Fruit fly (Drosophila melanogaster) whole organism, embryonic: ENCODE results near the gene CG3625.

Experiments used
- Abd-B ChIP-seq: fragments of 200-800 bp; sonication (Bioruptor generic); optimal IDR thresholded peaks from 2 replicates; lab custom pipeline; 2018; ENCODE audit warnings: missing biosample characterization, mild to moderate bottlenecking, missing genetic modification characterization, moderate library complexity
- Aef1 ChIP-seq: fragments of 200-800 bp; sonication (Bioruptor generic); IDR thresholded peaks from 3 replicates; pipeline ENCODE4 v1.3.6; 2022; ENCODE audit warnings: missing biosample characterization, missing genetic modification characterization
- CG10209 ChIP-seq: fragments of 200-800 bp; sonication (Bioruptor generic); optimal IDR thresholded peaks from 3 replicates; lab custom pipeline; 2017; ENCODE audit warnings: missing biosample characterization, mild to moderate bottlenecking, missing genetic modification characterization, missing genetic modification reagents
- CG10959 ChIP-seq: fragments of 200-800 bp; sonication (Bioruptor generic); IDR thresholded peaks from 2 replicates; pipeline ENCODE4 v1.3.6; 2022; ENCODE audit warnings: missing biosample characterization, missing genetic modification characterization
- CG12104 ChIP-seq: fragments of 200-800 bp; sonication (Bioruptor generic); optimal IDR thresholded peaks from 3 replicates; lab custom pipeline; 2016; ENCODE audit warnings: missing biosample characterization, missing genetic modification characterization
- CG12155 ChIP-seq: fragments of 200-800 bp; sonication (Bioruptor generic); optimal IDR thresholded peaks from 3 replicates; lab custom pipeline; 2016; ENCODE audit warnings: missing biosample characterization, missing genetic modification characterization
- CG17568 ChIP-seq: fragments of 200-800 bp; sonication (Bioruptor generic); optimal IDR thresholded peaks from 2 replicates; lab custom pipeline; 2018; ENCODE audit warnings: missing biosample characterization, mild to moderate bottlenecking, missing genetic modification characterization, moderate library complexity
- CG17612 ChIP-seq: fragments of 200-800 bp; sonication (Bioruptor generic); IDR thresholded peaks from 2 replicates; pipeline ENCODE4 v1.3.6; 2022; ENCODE audit warnings: missing biosample characterization, missing genetic modification characterization
- CG18764 ChIP-seq: fragments of 200-800 bp; sonication (Bioruptor generic); optimal IDR thresholded peaks from 3 replicates; lab custom pipeline; 2016; ENCODE audit warnings: missing biosample characterization, missing genetic modification characterization
- CG34376 ChIP-seq: fragments of 200-800 bp; sonication (Bioruptor generic); optimal IDR thresholded peaks from 2 replicates; lab custom pipeline; 2018; ENCODE audit warnings: missing biosample characterization, mild to moderate bottlenecking, missing genetic modification characterization
- CG3726 ChIP-seq: fragments of 200-800 bp; sonication (Bioruptor generic); IDR thresholded peaks from 3 replicates; pipeline ENCODE4, ENCODE4 v1.3.6; 2022; ENCODE audit warnings: missing biosample characterization, missing genetic modification characterization
- CG4404 ChIP-seq: fragments of 200-800 bp; sonication (Bioruptor generic); IDR thresholded peaks from 2 replicates; pipeline ENCODE4 v1.3.6; 2022; ENCODE audit warnings: missing biosample characterization, missing genetic modification characterization
- CG4854 ChIP-seq: fragments of 200-800 bp; sonication (Bioruptor generic); optimal IDR thresholded peaks from 2 replicates; lab custom pipeline; 2016; ENCODE audit warnings: missing biosample characterization, missing genetic modification characterization, inconsistent platforms
- CG6765 ChIP-seq: fragments of 200-800 bp; sonication (Bioruptor generic); optimal IDR thresholded peaks from 3 replicates; lab custom pipeline; 2017; ENCODE audit warnings: missing biosample characterization, mild to moderate bottlenecking, missing genetic modification characterization
- CG6791 ChIP-seq: fragments of 200-800 bp; sonication (Bioruptor generic); IDR thresholded peaks from 3 replicates; pipeline ENCODE4 v1.3.6; 2022; ENCODE audit warnings: missing biosample characterization, missing genetic modification characterization; ENCODE audit not compliant: partially characterized antibody
- CG9609 ChIP-seq: fragments of 200-800 bp; sonication (Bioruptor generic); optimal IDR thresholded peaks from 3 replicates; lab custom pipeline; 2016; ENCODE audit warnings: missing biosample characterization, missing genetic modification characterization
- CG9876 ChIP-seq: fragments of 200-800 bp; sonication (Bioruptor generic); optimal IDR thresholded peaks from 2 replicates; lab custom pipeline; 2016; ENCODE audit warnings: missing biosample characterization, missing genetic modification characterization
- CoRest ChIP-seq: fragments of 200-800 bp; sonication (Bioruptor generic); optimal IDR thresholded peaks from 3 replicates; lab custom pipeline; 2018; ENCODE audit warnings: missing biosample characterization, mild to moderate bottlenecking, missing genetic modification characterization, moderate library complexity
- D19A ChIP-seq: fragments of 200-800 bp; optimal IDR thresholded peaks from 3 replicates; lab custom pipeline; 2019; ENCODE audit warnings: missing biosample characterization, mild to moderate bottlenecking, missing genetic modification characterization, moderate library complexity
- D19B ChIP-seq: fragments of 200-800 bp; sonication (Bioruptor generic); optimal IDR thresholded peaks from 2 replicates; lab custom pipeline; 2017; ENCODE audit warnings: missing biosample characterization, mild to moderate bottlenecking, missing genetic modification characterization
- Dip3 ChIP-seq: fragments of 200-800 bp; sonication (Bioruptor generic); optimal IDR thresholded peaks from 3 replicates; lab custom pipeline; 2016; ENCODE audit warnings: missing biosample characterization, missing genetic modification characterization
- Dll ChIP-seq: fragments of 200-800 bp; sonication (Bioruptor generic); IDR thresholded peaks from 4 replicates; pipeline ENCODE4 v1.3.6; 2022; ENCODE audit warnings: missing biosample characterization, missing genetic modification characterization; ENCODE audit not compliant: partially characterized antibody
- Doc3 ChIP-seq: fragments of 200-800 bp; sonication (Bioruptor generic); IDR thresholded peaks from 3 replicates; pipeline ENCODE4 v1.3.6; 2022; ENCODE audit warnings: missing biosample characterization, missing genetic modification characterization; ENCODE audit not compliant: partially characterized antibody
- HmgD ChIP-seq: fragments of 200-800 bp; sonication (Bioruptor generic); optimal IDR thresholded peaks from 3 replicates; lab custom pipeline; 2016; ENCODE audit warnings: missing biosample characterization, missing genetic modification characterization
- Hr39 ChIP-seq: fragments of >200 bp; optimal IDR thresholded peaks from 2 replicates; lab custom pipeline; 2017
- Hr51 ChIP-seq, 2 experiments: fragments of 200-800 bp; sonication (Bioruptor generic); optimal IDR thresholded peaks; 2 replicates in 1 of 2; 3 replicates in 1 of 2; lab custom pipeline; 2016 to 2018; ENCODE audit warnings: missing biosample characterization in 2 of 2, missing genetic modification characterization in 2 of 2, mild to moderate bottlenecking in 1 of 2, moderate library complexity in 1 of 2
- PHDP ChIP-seq: fragments of 200-800 bp; sonication (Bioruptor generic); optimal IDR thresholded peaks from 3 replicates; lab custom pipeline; 2018; ENCODE audit warnings: missing biosample characterization, mild to moderate bottlenecking, missing genetic modification characterization, moderate library complexity
- Sry-β ChIP-seq: fragments of 200-800 bp; sonication (Bioruptor generic); optimal IDR thresholded peaks from 2 replicates; lab custom pipeline; 2018; ENCODE audit warnings: missing biosample characterization, mild to moderate bottlenecking, missing genetic modification characterization, moderate library complexity
- Usf ChIP-seq: fragments of 200-800 bp; sonication (Bioruptor generic); optimal IDR thresholded peaks from 2 replicates; lab custom pipeline; 2017; ENCODE audit warnings: missing genotype, missing biosample characterization, missing genetic modification characterization
- Xrp1 ChIP-seq: fragments of 200-800 bp; sonication (Bioruptor generic); IDR thresholded peaks from 2 replicates; pipeline ENCODE4 v1.3.6; 2022; ENCODE audit warnings: missing biosample characterization, missing genetic modification characterization
- bcd ChIP-seq: fragments of 200-800 bp; sonication (Bioruptor generic); optimal IDR thresholded peaks from 2 replicates; lab custom pipeline; 2017; ENCODE audit warnings: missing biosample characterization, mild to moderate bottlenecking, missing genetic modification characterization
- chm ChIP-seq: fragments of 200-800 bp; sonication (Bioruptor generic); IDR thresholded peaks from 2 replicates; pipeline ENCODE4 v1.3.6; 2022; ENCODE audit warnings: missing biosample characterization, missing genetic modification characterization
- dmrt99B ChIP-seq: fragments of 200-800 bp; sonication (Bioruptor generic); optimal IDR thresholded peaks from 2 replicates; lab custom pipeline; 2018; ENCODE audit warnings: missing biosample characterization, mild to moderate bottlenecking, missing genetic modification characterization, moderate library complexity
- ems ChIP-seq: fragments of 200-800 bp; sonication (Bioruptor generic); optimal IDR thresholded peaks from 3 replicates; lab custom pipeline; 2016; ENCODE audit warnings: missing biosample characterization, missing genetic modification characterization
- gfzf ChIP-seq: fragments of 200-800 bp; sonication (Bioruptor generic); optimal IDR thresholded peaks from 2 replicates; lab custom pipeline; 2016; ENCODE audit warnings: missing biosample characterization, mild to moderate bottlenecking, missing genetic modification characterization, moderate library complexity
- gsb ChIP-seq: fragments of 200-800 bp; sonication (Bioruptor generic); IDR thresholded peaks from 2 replicates; pipeline ENCODE4 v1.3.6; 2022; ENCODE audit warnings: missing biosample characterization, missing genetic modification characterization
- h ChIP-seq: fragments of >200 bp; optimal IDR thresholded peaks from 2 replicates; lab custom pipeline; 2017
- hb ChIP-seq: fragments of 200-800 bp; sonication (Bioruptor generic); IDR thresholded peaks from 3 replicates; pipeline ENCODE4 v1.3.6; 2022; ENCODE audit warnings: missing biosample characterization, missing genetic modification characterization; ENCODE audit not compliant: partially characterized antibody
- jigr1 ChIP-seq: fragments of 200-800 bp; sonication (Bioruptor generic); IDR thresholded peaks from 3 replicates; pipeline ENCODE4 v1.3.6; 2022; ENCODE audit warnings: missing biosample characterization, missing genetic modification characterization
- mld ChIP-seq: fragments of 200-800 bp; sonication (Bioruptor generic); IDR thresholded peaks from 3 replicates; pipeline ENCODE4 v1.3.6; 2022; ENCODE audit warnings: missing biosample characterization, missing genetic modification characterization; ENCODE audit not compliant: partially characterized antibody
- nau ChIP-seq: fragments of 200-800 bp; sonication (Bioruptor generic); optimal IDR thresholded peaks from 3 replicates; lab custom pipeline; 2017; ENCODE audit warnings: missing biosample characterization, mild to moderate bottlenecking, missing genetic modification characterization, missing genetic modification reagents
- prd ChIP-seq, 3 experiments: fragments of >200 bp in 2 of 3; fragments of 200-800 bp in 1 of 3; sonication (Bioruptor generic) in 1 of 3; optimal IDR thresholded peaks in 2 of 3; IDR thresholded peaks in 1 of 3; 2 replicates in 2 of 3; 3 replicates in 1 of 3; pipeline versions ENCODE4 v1.3.6 to Lab custom; 2017 to 2022; ENCODE audit warnings: missing biosample characterization in 1 of 3, missing genetic modification characterization in 1 of 3
- pros ChIP-seq: fragments of 200-800 bp; sonication (Bioruptor generic); optimal IDR thresholded peaks from 3 replicates; lab custom pipeline; 2019; ENCODE audit warnings: missing biosample characterization, mild to moderate bottlenecking, missing genetic modification characterization, moderate library complexity
- sisA ChIP-seq: fragments of 200-800 bp; sonication (Bioruptor generic); IDR thresholded peaks from 2 replicates; pipeline ENCODE4 v1.3.6; 2022; ENCODE audit warnings: missing biosample characterization, missing genetic modification characterization
- slou ChIP-seq: fragments of 200-800 bp; sonication (Bioruptor generic); optimal IDR thresholded peaks from 3 replicates; lab custom pipeline; 2016; ENCODE audit warnings: missing biosample characterization, missing genetic modification characterization
- sob ChIP-seq: fragments of 200-800 bp; sonication (Bioruptor generic); IDR thresholded peaks from 2 replicates; pipeline ENCODE4 v1.3.6; 2022; ENCODE audit warnings: missing biosample characterization, missing genetic modification characterization
- ssp ChIP-seq: fragments of 200-800 bp; sonication (Bioruptor generic); IDR thresholded peaks from 2 replicates; pipeline ENCODE4 v1.3.6; 2022; ENCODE audit warnings: missing biosample characterization, missing genetic modification characterization
- vnd ChIP-seq: fragments of 200-800 bp; sonication (Bioruptor generic); IDR thresholded peaks from 3 replicates; pipeline ENCODE4 v1.3.6; 2022; ENCODE audit warnings: missing biosample characterization, missing genetic modification characterization; ENCODE audit not compliant: partially characterized antibody
- zen ChIP-seq: fragments of 200-800 bp; sonication (Bioruptor generic); optimal IDR thresholded peaks from 3 replicates; lab custom pipeline; 2018; ENCODE audit warnings: missing biosample characterization, mild to moderate bottlenecking, missing genetic modification characterization, moderate library complexity

Gene CG3625

dm6 chr2L:267441-268089, 24.0 kb downstream of the CG3625 start, which contains the start of gene CG17075 (continued):
- TF ChIP-seq CG17612 (GFP tag; lab: Robert Waterston, UW) (peak; percentile 88), CG4404 (peak; percentile 76), CG6765 (GFP tag; lab: Kevin White, UChicago) (peak; percentile 92), Hr51 (GFP tag; optimal IDR thresholded peaks at IDR 0.05; lab: Kevin White, UChicago) (peak; percentile 75 to 96), chm (peak; percentile 73; the same call in 1 of the 2 replicates), CoRest (tag; lab: Kevin White, UChicago) (peak; percentile 95), prd (optimal IDR thresholded peaks at IDR 0.05; lab: Kevin White, UChicago) (no peak), prd (GFP tag; IDR thresholded peaks at IDR 0.05; lab: Robert Waterston, UW) (peak; percentile 95), CG9609 (peak; percentile 57), sisA (GFP tag; lab: Robert Waterston, UW) (peak; percentile 92), CG18764 (peak; percentile 88), CG4854 (GFP tag; lab: Kevin White, UChicago) (peak; percentile 90), gfzf (GFP tag; lab: Kevin White, UChicago) (no peak), CG6791 (GFP tag; lab: Robert Waterston, UW) (no peak), HmgD (no peak), Dip3 (GFP tag; lab: Kevin White, UChicago) (peak; percentile 71), Hr39 (lab: Kevin White, UChicago) (no peak), Dll (GFP tag; lab: Robert Waterston, UW) (no peak), zen (tag; lab: Kevin White, UChicago) (peak; percentile 75), Sry-β (GFP tag; lab: Kevin White, UChicago) (peak; percentile 6), sob (GFP tag; lab: Robert Waterston, UW) (peak; percentile 97), vnd (no peak), ems (GFP tag; lab: Kevin White, UChicago) (peak; percentile 84), slou (GFP tag; lab: Kevin White, UChicago) (peak; percentile 95), CG3726 (GFP tag; lab: Robert Waterston, UW) (peak; percentile 90), pros (GFP tag; lab: Kevin White, UChicago) (no peak), mld (GFP tag; lab: Robert Waterston, UW) (no peak), CG17568 (GFP tag; lab: Kevin White, UChicago) (peak; percentile 87), ssp (peak; percentile 85), CG10959 (GFP tag; lab: Robert Waterston, UW) (peak; percentile 77), h (no peak), CG9876 (GFP tag; lab: Kevin White, UChicago) (no peak), Doc3 (no peak), CG12155 (GFP tag; lab: Kevin White, UChicago) (peak; percentile 90), CG12104 (peak; percentile 92), hb (GFP tag; lab: Robert Waterston, UW) (no peak), CG10209 (GFP tag; lab: Kevin White, UChicago) (peak; percentile 96), dmrt99B (tag; lab: Kevin White, UChicago) (peak; percentile 98), Xrp1 (GFP tag; lab: Robert Waterston, UW) (peak; percentile 94), PHDP (tag; lab: Kevin White, UChicago) (peak; percentile 96), Aef1 (peak; percentile 96), gsb (GFP tag; lab: Robert Waterston, UW) (peak; percentile 92), Abd-B (peak; percentile 93), bcd (GFP tag; lab: Kevin White, UChicago) (peak; percentile 85), CG34376 (peak; percentile 80), D19B (GFP tag; lab: Kevin White, UChicago) (peak; percentile 85), nau (GFP tag; lab: Kevin White, UChicago) (no peak), Usf (GFP tag; lab: Kevin White, UChicago) (no peak), jigr1 (peak; percentile 82), D19A (tag; lab: Kevin White, UChicago) (peak; percentile 89)
